Worm (Caenorhabditis elegans) whole organism, L2 larva: ENCODE data around the gene C11H1.7.

Experiments
- C34F6.9 ChIP-seq: fragments of 150-350 bp; optimal IDR thresholded peaks from 2 replicates; lab custom pipeline; 2014; ENCODE audit warnings: missing biosample characterization, missing genetic modification characterization
- F13H6.1 ChIP-seq: sonication (generic microtip); optimal IDR thresholded peaks from 2 replicates; lab custom pipeline; 2016; ENCODE audit warnings: missing genetic modification characterization, missing compliant biosample characterization
- R02D3.7 ChIP-seq: fragments of 150-350 bp; optimal IDR thresholded peaks from 2 replicates; lab custom pipeline; 2014; ENCODE audit warnings: missing biosample characterization, missing genetic modification characterization
- Y55F3AM.14 ChIP-seq: fragments of 200-800 bp; sonication (Bioruptor generic); optimal IDR thresholded peaks from 2 replicates; lab custom pipeline; 2018; ENCODE audit warnings: mild to moderate bottlenecking, missing genetic modification characterization, missing compliant biosample characterization
- ZK546.5 ChIP-seq: sonication (generic microtip); optimal IDR thresholded peaks from 2 replicates; lab custom pipeline; 2017; ENCODE audit warnings: missing biosample characterization, missing genetic modification characterization
- alr-1 ChIP-seq: fragments of 150-350 bp; optimal IDR thresholded peaks from 2 replicates; lab custom pipeline; 2014; ENCODE audit warnings: missing biosample characterization, missing genetic modification characterization
- aly-2 ChIP-seq: fragments of 150-350 bp; optimal IDR thresholded peaks from 2 replicates; lab custom pipeline; 2014; ENCODE audit warnings: missing biosample characterization, missing genetic modification characterization
- ama-1 ChIP-seq: fragments of 150-350 bp; optimal IDR thresholded peaks from 2 replicates; lab custom pipeline; 2018; ENCODE audit warnings: inconsistent platforms
- blmp-1 ChIP-seq: sonication (generic microtip); optimal IDR thresholded peaks from 2 replicates; lab custom pipeline; 2017; ENCODE audit warnings: missing genetic modification characterization, mild to moderate bottlenecking, missing compliant biosample characterization, antibody characterized with exemption, moderate library complexity; ENCODE audit not compliant: insufficient read depth
- ceh-16 ChIP-seq: fragments of 150-350 bp; optimal IDR thresholded peaks from 2 replicates; lab custom pipeline; 2014; ENCODE audit warnings: missing biosample characterization, missing genetic modification characterization
- ceh-82 ChIP-seq: fragments of 150-350 bp; optimal IDR thresholded peaks from 2 replicates; lab custom pipeline; 2014; ENCODE audit warnings: missing biosample characterization, missing genetic modification characterization
- crh-2 ChIP-seq: sonication (generic microtip); optimal IDR thresholded peaks from 2 replicates; lab custom pipeline; 2017; ENCODE audit warnings: missing biosample characterization, missing genetic modification characterization
- dmd-4 ChIP-seq: sonication (generic microtip); optimal IDR thresholded peaks from 2 replicates; lab custom pipeline; 2017; ENCODE audit warnings: missing biosample characterization, missing genetic modification characterization
- elt-1 ChIP-seq: fragments of 150-350 bp; optimal IDR thresholded peaks from 2 replicates; lab custom pipeline; 2014; ENCODE audit warnings: missing biosample characterization, missing genetic modification characterization
- lin-11 ChIP-seq: fragments of 150-350 bp; sonication (generic microtip); optimal IDR thresholded peaks from 2 replicates; lab custom pipeline; 2014; ENCODE audit warnings: missing biosample characterization, missing genetic modification characterization, inconsistent platforms, mixed read lengths
- lin-13 ChIP-seq: fragments of 150-350 bp; optimal IDR thresholded peaks from 2 replicates; lab custom pipeline; 2014; ENCODE audit warnings: missing biosample characterization, missing genetic modification reagents, missing genetic modification characterization
- lin-39 ChIP-seq: fragments of 150-350 bp; optimal IDR thresholded peaks from 2 replicates; lab custom pipeline; 2014; ENCODE audit warnings: missing biosample characterization, missing genetic modification reagents, missing genetic modification characterization
- mab-5 ChIP-seq: fragments of 150-350 bp; optimal IDR thresholded peaks from 2 replicates; lab custom pipeline; 2014; ENCODE audit warnings: missing biosample characterization, missing genetic modification characterization
- mbf-1 ChIP-seq: sonication (generic microtip); optimal IDR thresholded peaks from 2 replicates; lab custom pipeline; 2017; ENCODE audit warnings: missing biosample characterization, missing genetic modification characterization
- mdl-1 ChIP-seq, 2 experiments: fragments of 150-350 bp in 1 of 2; sonication (generic microtip) in 1 of 2; optimal IDR thresholded peaks; 2 replicates each; lab custom pipeline; 2017; ENCODE audit warnings: missing biosample characterization in 2 of 2, missing genetic modification characterization in 2 of 2
- nhr-12 ChIP-seq: fragments of 150-350 bp; optimal IDR thresholded peaks from 2 replicates; lab custom pipeline; 2014; ENCODE audit warnings: missing biosample characterization, missing genetic modification characterization
- nhr-129 ChIP-seq: fragments of 150-350 bp; optimal IDR thresholded peaks from 2 replicates; lab custom pipeline; 2014; ENCODE audit warnings: missing biosample characterization, missing genetic modification characterization
- nhr-21 ChIP-seq: fragments of 150-350 bp; optimal IDR thresholded peaks from 2 replicates; lab custom pipeline; 2014; ENCODE audit warnings: missing biosample characterization, missing genetic modification characterization
- nhr-237 ChIP-seq: fragments of 150-350 bp; optimal IDR thresholded peaks from 2 replicates; lab custom pipeline; 2014; ENCODE audit warnings: missing biosample characterization, missing genetic modification characterization
- nhr-25 ChIP-seq: fragments of 150-350 bp; sonication (generic microtip); optimal IDR thresholded peaks from 3 replicates; lab custom pipeline; 2014; ENCODE audit warnings: missing biosample characterization, missing genetic modification characterization
- nhr-6 ChIP-seq: fragments of 150-350 bp; optimal IDR thresholded peaks from 2 replicates; lab custom pipeline; 2014; ENCODE audit warnings: missing biosample characterization, missing genetic modification characterization
- nhr-77 ChIP-seq: fragments of 150-350 bp; optimal IDR thresholded peaks from 2 replicates; lab custom pipeline; 2014; ENCODE audit warnings: missing biosample characterization, missing genetic modification characterization
- peb-1 ChIP-seq: fragments of 150-350 bp; optimal IDR thresholded peaks from 2 replicates; lab custom pipeline; 2014; ENCODE audit warnings: missing biosample characterization, missing genetic modification characterization
- sem-4 ChIP-seq: fragments of 150-350 bp; optimal IDR thresholded peaks from 2 replicates; lab custom pipeline; 2014; ENCODE audit warnings: missing biosample characterization, missing genetic modification reagents, missing genetic modification characterization
- skn-1 ChIP-seq: sonication (generic microtip); optimal IDR thresholded peaks from 2 replicates; lab custom pipeline; 2017; ENCODE audit warnings: missing biosample characterization, missing genetic modification characterization
- sma-9 ChIP-seq, 2 experiments: fragments of 150-350 bp in 1 of 2; sonication (generic microtip) in 1 of 2; optimal IDR thresholded peaks; 2 replicates each; lab custom pipeline; 2014 to 2016; ENCODE audit warnings: missing genetic modification characterization in 2 of 2, mild to moderate bottlenecking in 1 of 2, missing biosample characterization in 1 of 2, missing compliant biosample characterization in 1 of 2, missing genetic modification reagents in 1 of 2, moderate library complexity in 1 of 2
- snpc-4 ChIP-seq: fragments of 150-350 bp; optimal IDR thresholded peaks from 2 replicates; lab custom pipeline; 2014; ENCODE audit warnings: missing biosample characterization, missing genetic modification characterization
- unc-55 ChIP-seq: fragments of 150-350 bp; sonication (generic microtip); optimal IDR thresholded peaks from 3 replicates; lab custom pipeline; 2014; ENCODE audit warnings: missing biosample characterization, missing genetic modification reagents, missing genetic modification characterization
- unc-62 ChIP-seq: fragments of 150-350 bp; optimal IDR thresholded peaks from 2 replicates; lab custom pipeline; 2014; ENCODE audit warnings: missing biosample characterization, missing genetic modification reagents, missing genetic modification characterization
- ztf-1 ChIP-seq: fragments of 200-800 bp; sonication (Bioruptor generic); conservative IDR thresholded peaks from 2 replicates; pipeline ENCODE4 v1.3.6; 2022; ENCODE audit warnings: missing genetic modification characterization, missing compliant biosample characterization
- ztf-11 ChIP-seq: sonication (generic microtip); optimal IDR thresholded peaks from 2 replicates; lab custom pipeline; 2017; ENCODE audit warnings: missing biosample characterization, missing genetic modification characterization

The C11H1.7 gene

ce11 chrX:14303078-14303477, 24.1 kb upstream of the C11H1.7 start, which contains the start of gene C11H1.5:
TSS of gene C11H1.5 (minus strand) at chrX:14303178.
- no peak for TF ChIP-seq mdl-1 (tag; optimal IDR thresholded peaks at IDR 0.05; lab: Kevin White, UChicago)
- no peak for TF ChIP-seq sem-4 (tag; lab: Kevin White, UChicago)
- TF ChIP-seq Y55F3AM.14, result no peak
- no peak for TF ChIP-seq nhr-129
- no peak for TF ChIP-seq nhr-25 (tag; lab: Kevin White, UChicago)
- TF ChIP-seq peb-1 (tag; lab: Kevin White, UChicago), result no peak
- TF ChIP-seq nhr-237, result no peak
- no peak for TF ChIP-seq ztf-1
- TF ChIP-seq nhr-12 (tag; lab: Kevin White, UChicago), result no peak
- no peak for TF ChIP-seq sma-9 (GFP tag; optimal IDR thresholded peaks at IDR 0.05; lab: Kevin White, UChicago)
- TF ChIP-seq sma-9 (tag; optimal IDR thresholded peaks at IDR 0.05; lab: Kevin White, UChicago), result no peak
- no peak for TF ChIP-seq nhr-77 (tag; lab: Kevin White, UChicago)
- no peak for TF ChIP-seq snpc-4 (tag; lab: Kevin White, UChicago)
- TF ChIP-seq crh-2 (tag; lab: Kevin White, UChicago), result no peak
- no peak for TF ChIP-seq ztf-11 (tag; lab: Kevin White, UChicago)
- TF ChIP-seq mbf-1 (tag; lab: Kevin White, UChicago), result no peak
- no peak for TF ChIP-seq lin-11
- no peak for TF ChIP-seq F13H6.1
- no peak for TF ChIP-seq ama-1 (lab: Kevin White, UChicago)
- TF ChIP-seq blmp-1 (tag; lab: Kevin White, UChicago), result no peak
- no peak for TF ChIP-seq skn-1 (tag; lab: Kevin White, UChicago)

- TF ChIP-seq sem-4 (tag; lab: Kevin White, UChicago) (no peak), Y55F3AM.14 (no peak), alr-1 (no peak), nhr-25 (tag; lab: Kevin White, UChicago) (no peak), ceh-82 (tag; lab: Kevin White, UChicago) (no peak)
Observed at ce11 chrX:14307667-14308066, 19.5 kb upstream of the C11H1.7 start, which contains the start of gene gphr-2. TSS of gene gphr-2 (minus strand) at chrX:14307767.

ce11 chrX:14309656-14310055, 17.6 kb upstream of the C11H1.7 start:
- TF ChIP-seq lin-39 (tag; lab: Kevin White, UChicago) (no peak), R02D3.7 (tag; lab: Kevin White, UChicago) (no peak), dmd-4 (tag; lab: Kevin White, UChicago) (no peak), C34F6.9 (tag; lab: Kevin White, UChicago) (no peak), Y55F3AM.14 (no peak), nhr-6 (no peak), nhr-129 (no peak), peb-1 (tag; lab: Kevin White, UChicago) (no peak), elt-1 (tag; lab: Kevin White, UChicago) (no peak), alr-1 (no peak), nhr-12 (tag; lab: Kevin White, UChicago) (no peak), ZK546.5 (tag; lab: Kevin White, UChicago) (no peak), mab-5 (tag; lab: Kevin White, UChicago) (no peak), nhr-21 (tag; lab: Kevin White, UChicago) (no peak), aly-2 (no peak), unc-62 (GFP tag; lab: Kevin White, UChicago) (no peak), unc-55 (GFP tag; lab: Kevin White, UChicago) (no peak)

ce11 chrX:14311583-14311982, 15.6 kb upstream of the C11H1.7 start, which contains the start of gene mgrn-1:
TSS of gene mgrn-1 (minus strand) at chrX:14311683.
- no peak for TF ChIP-seq lin-39 (tag; lab: Kevin White, UChicago)
- TF ChIP-seq sem-4 (tag; lab: Kevin White, UChicago), result no peak
- no peak for TF ChIP-seq ceh-16 (tag; lab: Kevin White, UChicago)
- no peak for TF ChIP-seq Y55F3AM.14
- TF ChIP-seq lin-13 (GFP tag; lab: Kevin White, UChicago), result no peak
- TF ChIP-seq aly-2, result no peak
- no peak for TF ChIP-seq lin-11
- TF ChIP-seq snpc-4 (tag; lab: Kevin White, UChicago), result no peak
- TF ChIP-seq, all 48 proteins: peak for 0
